Worm (Caenorhabditis elegans) whole organism, early embryonic: Measurements from ENCODE around the gene ehbp-1.

Experiments used
- B0310.2 ChIP-seq: sonication (generic microtip); optimal IDR thresholded peaks from 2 replicates; lab custom pipeline; 2016; ENCODE audit warnings: mild to moderate bottlenecking, missing genetic modification characterization, missing compliant biosample characterization
- F13C5.2 ChIP-seq: sonication (generic microtip); optimal IDR thresholded peaks from 2 replicates; lab custom pipeline; 2017; ENCODE audit warnings: mild to moderate bottlenecking, missing genetic modification characterization, inconsistent platforms, missing compliant biosample characterization
- ama-1 ChIP-seq: fragments of 150-350 bp; optimal IDR thresholded peaks from 2 replicates; lab custom pipeline; 2014
- flt-1 ChIP-seq: fragments of 200-800 bp; sonication (Bioruptor generic); IDR thresholded peaks from 2 replicates; pipeline ENCODE4 v1.3.6; 2022; ENCODE audit warnings: missing genetic modification characterization, missing compliant biosample characterization
- hmbx-1 ChIP-seq: sonication (generic microtip); optimal IDR thresholded peaks from 2 replicates; lab custom pipeline; 2016; ENCODE audit warnings: mild to moderate bottlenecking, missing genetic modification characterization, missing compliant biosample characterization
- scrt-1 ChIP-seq: fragments of 200-800 bp; sonication (Bioruptor generic); IDR thresholded peaks from 2 replicates; pipeline ENCODE4 v1.3.6; 2022; ENCODE audit warnings: missing genetic modification characterization, missing compliant biosample characterization
- sea-1 ChIP-seq: fragments of 200-800 bp; sonication (Bioruptor generic); conservative IDR thresholded peaks from 2 replicates; pipeline ENCODE4 v1.3.6; 2022; ENCODE audit warnings: missing genetic modification characterization, missing compliant biosample characterization
- tbx-11 ChIP-seq: fragments of 200-800 bp; sonication (Bioruptor generic); IDR thresholded peaks from 2 replicates; pipeline ENCODE4 v1.3.6; 2022; ENCODE audit warnings: missing genetic modification characterization, missing compliant biosample characterization
- tbx-37 ChIP-seq: fragments of 200-800 bp; sonication (Bioruptor generic); conservative IDR thresholded peaks from 2 replicates; pipeline ENCODE4 v1.3.6; 2022; ENCODE audit warnings: missing genetic modification reagents, missing genetic modification characterization, missing compliant biosample characterization

- TF ChIP-seq F13C5.2, result no peak
- no peak for TF ChIP-seq ama-1 (lab: Kevin White, UChicago)
- TF ChIP-seq flt-1 (GFP tag; lab: Robert Waterston, UW), result no peak
- TF ChIP-seq sea-1, result no peak
- TF ChIP-seq tbx-37 (GFP tag; lab: Robert Waterston, UW), result no peak
- no peak for TF ChIP-seq B0310.2 (tag; lab: Kevin White, UChicago)
- no peak for TF ChIP-seq hmbx-1
- no peak for TF ChIP-seq tbx-11 (GFP tag; lab: Robert Waterston, UW)
- no peak for TF ChIP-seq scrt-1
Observed at ce11 chrV:9570197-9570596, 19.8 kb downstream of the ehbp-1 start, which contains the start of gene F25B3.5.
